Fruit fly (Drosophila melanogaster) whole organism, prepupa: ENCODE data around the gene PolG2.
A peak's percentile ranks its signal among the peaks of the same experiment; 100 is the strongest.

ENCODE experiments used
- Blimp-1 ChIP-seq: fragments of 200-800 bp; sonication (Bioruptor generic); optimal IDR thresholded peaks from 3 replicates; lab custom pipeline; 2017; ENCODE audit warnings: missing biosample characterization, missing genetic modification characterization, mild to moderate bottlenecking, moderate library complexity, missing genetic modification reagents
- CG10669 ChIP-seq: fragments of 200-800 bp; sonication (Bioruptor generic); optimal IDR thresholded peaks from 3 replicates; lab custom pipeline; 2018; ENCODE audit warnings: missing biosample characterization, mild to moderate bottlenecking, missing genetic modification characterization, moderate library complexity
- CG11902 ChIP-seq: fragments of 200-800 bp; sonication (Bioruptor generic); optimal IDR thresholded peaks from 3 replicates; lab custom pipeline; 2016; ENCODE audit warnings: missing biosample characterization, missing genetic modification characterization
- CG15336 ChIP-seq: fragments of 200-800 bp; sonication (Bioruptor generic); IDR thresholded peaks from 2 replicates; pipeline ENCODE4 v1.3.6; 2022; ENCODE audit warnings: missing biosample characterization, missing genetic modification characterization
- CG1621 ChIP-seq: fragments of 200-800 bp; sonication (Bioruptor generic); optimal IDR thresholded peaks from 3 replicates; lab custom pipeline; 2018; ENCODE audit warnings: missing biosample characterization, mild to moderate bottlenecking, missing genetic modification characterization
- CG16779 ChIP-seq: fragments of 200-800 bp; sonication (Bioruptor generic); optimal IDR thresholded peaks from 3 replicates; lab custom pipeline; 2017; ENCODE audit warnings: missing biosample characterization, mild to moderate bottlenecking, missing genetic modification characterization
- CG31627 ChIP-seq: fragments of 200-800 bp; sonication (Bioruptor generic); optimal IDR thresholded peaks from 3 replicates; lab custom pipeline; 2016; ENCODE audit warnings: missing biosample characterization, missing genetic modification characterization
- CG32006 ChIP-seq: fragments of 200-800 bp; sonication (Bioruptor generic); optimal IDR thresholded peaks from 3 replicates; lab custom pipeline; 2017; ENCODE audit warnings: missing biosample characterization, mild to moderate bottlenecking, missing genetic modification characterization
- CG34406 ChIP-seq: fragments of 200-800 bp; sonication (Bioruptor generic); optimal IDR thresholded peaks from 3 replicates; lab custom pipeline; 2016; ENCODE audit warnings: missing biosample characterization, missing genetic modification characterization
- CG4318 ChIP-seq: fragments of 200-800 bp; sonication (Bioruptor generic); optimal IDR thresholded peaks from 3 replicates; lab custom pipeline; 2017; ENCODE audit warnings: missing biosample characterization, mild to moderate bottlenecking, missing genetic modification characterization
- CG6163 ChIP-seq: fragments of 200-800 bp; sonication (Bioruptor generic); IDR thresholded peaks from 3 replicates; pipeline ENCODE4 v1.3.6; 2022; ENCODE audit warnings: missing biosample characterization, missing genetic modification characterization
- CG6276 ChIP-seq: fragments of 200-800 bp; sonication (Bioruptor generic); optimal IDR thresholded peaks from 2 replicates; lab custom pipeline; 2017; ENCODE audit warnings: missing biosample characterization, mild to moderate bottlenecking, missing genetic modification characterization
- CG8119 ChIP-seq: fragments of 200-800 bp; sonication (Bioruptor generic); IDR thresholded peaks from 3 replicates; pipeline ENCODE4 v1.3.6; 2022; ENCODE audit warnings: missing biosample characterization, missing genetic modification characterization
- CG8632 ChIP-seq: fragments of 200-800 bp; sonication (Bioruptor generic); optimal IDR thresholded peaks from 3 replicates; lab custom pipeline; 2016; ENCODE audit warnings: missing biosample characterization, missing genetic modification characterization
- CG9139 ChIP-seq: fragments of 200-800 bp; sonication (Bioruptor generic); optimal IDR thresholded peaks from 3 replicates; lab custom pipeline; 2017; ENCODE audit warnings: missing biosample characterization, mild to moderate bottlenecking, missing genetic modification characterization
- Eip75B ChIP-seq: fragments of 200-800 bp; sonication (Bioruptor generic); optimal IDR thresholded peaks from 3 replicates; lab custom pipeline; 2016; ENCODE audit warnings: missing biosample characterization, missing genetic modification characterization
- Eip78C ChIP-seq: fragments of 200-800 bp; sonication (Bioruptor generic); peaks from one replicate; lab custom pipeline; 2016; ENCODE audit warnings: missing biosample characterization, missing genetic modification characterization
- Eip93F ChIP-seq: fragments of 200-800 bp; sonication (Bioruptor generic); optimal IDR thresholded peaks from 2 replicates; lab custom pipeline; 2016; ENCODE audit warnings: missing biosample characterization, mild to moderate bottlenecking, missing genetic modification characterization
- Ets21C ChIP-seq: fragments of 200-800 bp; sonication (Bioruptor generic); optimal IDR thresholded peaks from 3 replicates; lab custom pipeline; 2016; ENCODE audit warnings: missing biosample characterization, missing genetic modification characterization
- Gug ChIP-seq: fragments of 200-800 bp; sonication (Bioruptor generic); IDR thresholded peaks from 2 replicates; pipeline ENCODE4 v1.3.6; 2022; ENCODE audit warnings: missing biosample characterization, missing genetic modification characterization
- Hr38 ChIP-seq: sonication (Bioruptor generic); optimal IDR thresholded peaks from 2 replicates; lab custom pipeline; 2016; ENCODE audit warnings: missing biosample characterization, missing genetic modification characterization
- Lpt ChIP-seq: fragments of 200-800 bp; sonication (Bioruptor generic); optimal IDR thresholded peaks from 3 replicates; lab custom pipeline; 2016; ENCODE audit warnings: missing biosample characterization, missing genetic modification characterization
- Smox ChIP-seq: fragments of 200-800 bp; sonication (Bioruptor generic); optimal IDR thresholded peaks from 3 replicates; lab custom pipeline; 2016; ENCODE audit warnings: missing biosample characterization, missing genetic modification characterization
- Sox102F ChIP-seq: fragments of 200-800 bp; sonication (Bioruptor generic); optimal IDR thresholded peaks from 2 replicates; lab custom pipeline; 2016; ENCODE audit warnings: missing biosample characterization, mild to moderate bottlenecking, missing genetic modification characterization
- Sox14 ChIP-seq: fragments of 200-800 bp; sonication (Bioruptor generic); optimal IDR thresholded peaks from 3 replicates; lab custom pipeline; 2016; ENCODE audit warnings: missing biosample characterization, missing genetic modification characterization
- Sox15 ChIP-seq: fragments of 200-800 bp; sonication (Bioruptor generic); optimal IDR thresholded peaks from 3 replicates; lab custom pipeline; 2016; ENCODE audit warnings: missing biosample characterization, missing genetic modification characterization
- achi ChIP-seq: fragments of 200-800 bp; sonication (Bioruptor generic); optimal IDR thresholded peaks from 3 replicates; lab custom pipeline; 2016; ENCODE audit warnings: missing biosample characterization, missing genetic modification characterization
- acj6 ChIP-seq: fragments of 200-800 bp; sonication (Bioruptor generic); optimal IDR thresholded peaks from 3 replicates; lab custom pipeline; 2016; ENCODE audit warnings: missing biosample characterization, missing genetic modification characterization
- dac ChIP-seq: fragments of 200-800 bp; sonication (Bioruptor generic); optimal IDR thresholded peaks from 2 replicates; lab custom pipeline; 2017; ENCODE audit warnings: missing biosample characterization, mild to moderate bottlenecking, missing genetic modification characterization
- dsx ChIP-seq: fragments of 200-800 bp; optimal IDR thresholded peaks from 3 replicates; lab custom pipeline; 2019; ENCODE audit warnings: missing biosample characterization, mild to moderate bottlenecking, missing genetic modification characterization, moderate library complexity; ENCODE audit not compliant: poor library complexity, severe bottlenecking
- eg ChIP-seq: fragments of 200-800 bp; sonication (Bioruptor generic); IDR thresholded peaks from 3 replicates; pipeline ENCODE4 v1.3.6; 2022; ENCODE audit warnings: missing biosample characterization, missing genetic modification characterization
- fd85E ChIP-seq: fragments of 200-800 bp; sonication (Bioruptor generic); optimal IDR thresholded peaks from 3 replicates; lab custom pipeline; 2016; ENCODE audit warnings: missing biosample characterization, missing genetic modification characterization
- lz ChIP-seq: fragments of 200-800 bp; sonication (Bioruptor generic); optimal IDR thresholded peaks from 3 replicates; lab custom pipeline; 2016; ENCODE audit warnings: missing biosample characterization, missing genetic modification characterization
- salr ChIP-seq, 2 experiments: fragments of 200-800 bp; sonication (Bioruptor generic); optimal IDR thresholded peaks; 3 replicates each; lab custom pipeline; 2016 to 2018; ENCODE audit warnings: missing biosample characterization in 2 of 2, missing genetic modification characterization in 2 of 2, mild to moderate bottlenecking in 1 of 2
- spab ChIP-seq: fragments of 200-800 bp; sonication (Bioruptor generic); optimal IDR thresholded peaks from 2 replicates; lab custom pipeline; 2017; ENCODE audit warnings: missing biosample characterization, mild to moderate bottlenecking, missing genetic modification characterization, missing genetic modification reagents
- ss ChIP-seq, 2 experiments: fragments of 200-800 bp; sonication (Bioruptor generic); optimal IDR thresholded peaks; 2 replicates in 1 of 2; 3 replicates in 1 of 2; lab custom pipeline; 2017 to 2018; ENCODE audit warnings: mild to moderate bottlenecking in 2 of 2, missing biosample characterization in 2 of 2, missing genetic modification characterization in 2 of 2, moderate library complexity in 1 of 2
- svp ChIP-seq: fragments of 200-800 bp; sonication (Bioruptor generic); peaks from one replicate; lab custom pipeline; 2016; ENCODE audit warnings: missing biosample characterization, missing genetic modification characterization
- topi ChIP-seq: fragments of 200-800 bp; sonication (Bioruptor generic); optimal IDR thresholded peaks from 3 replicates; lab custom pipeline; 2016; ENCODE audit warnings: missing biosample characterization, missing genetic modification characterization
- vri ChIP-seq: fragments of 200-800 bp; sonication (Bioruptor generic); optimal IDR thresholded peaks from 3 replicates; lab custom pipeline; 2016; ENCODE audit warnings: missing biosample characterization, mild to moderate bottlenecking, missing genetic modification characterization

Gene PolG2

DNA sequence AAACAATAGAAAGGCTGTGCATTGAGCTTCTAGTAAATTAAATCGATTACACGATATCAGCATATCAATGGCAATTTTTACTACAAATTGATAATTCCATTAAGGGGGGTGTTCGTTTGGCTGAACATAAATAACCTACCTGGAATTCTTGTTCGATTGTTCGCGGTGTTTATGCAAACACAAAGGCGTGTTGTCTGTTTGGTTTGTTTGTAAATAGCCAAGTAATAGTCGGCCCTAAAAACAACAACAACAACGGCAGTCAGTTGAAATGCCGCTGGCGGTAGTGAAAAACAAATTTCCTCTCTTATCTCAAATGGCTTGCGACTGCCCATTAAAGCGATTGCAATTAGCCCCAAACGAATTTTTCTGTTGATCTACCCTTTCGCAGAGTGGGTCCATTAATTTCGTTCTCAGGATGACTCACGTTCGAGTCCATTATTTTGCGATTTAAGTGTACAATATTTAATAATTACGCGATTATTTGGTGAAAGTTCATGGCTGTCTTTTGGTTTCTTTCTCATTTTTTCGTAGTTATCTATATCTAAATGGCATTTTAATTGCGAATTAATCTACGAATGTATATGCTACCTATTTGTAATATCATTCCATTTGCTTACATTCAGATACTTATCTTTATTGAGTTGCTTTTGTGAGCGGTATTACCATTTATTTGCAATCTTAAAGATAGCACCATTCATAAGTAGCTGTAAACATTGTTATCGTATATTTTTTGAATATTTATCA is 5.9 kb upstream of the PolG2 start (continued):
- no peak for TF ChIP-seq CG10669 (GFP tag; lab: Kevin White, UChicago)
- TF ChIP-seq Gug (GFP tag; lab: Robert Waterston, UW): no peak
- no peak for TF ChIP-seq CG4318 (GFP tag; lab: Kevin White, UChicago)
- no peak for TF ChIP-seq eg (GFP tag; lab: Robert Waterston, UW)
- TF ChIP-seq dac (GFP tag; lab: Kevin White, UChicago): no peak

DNA sequence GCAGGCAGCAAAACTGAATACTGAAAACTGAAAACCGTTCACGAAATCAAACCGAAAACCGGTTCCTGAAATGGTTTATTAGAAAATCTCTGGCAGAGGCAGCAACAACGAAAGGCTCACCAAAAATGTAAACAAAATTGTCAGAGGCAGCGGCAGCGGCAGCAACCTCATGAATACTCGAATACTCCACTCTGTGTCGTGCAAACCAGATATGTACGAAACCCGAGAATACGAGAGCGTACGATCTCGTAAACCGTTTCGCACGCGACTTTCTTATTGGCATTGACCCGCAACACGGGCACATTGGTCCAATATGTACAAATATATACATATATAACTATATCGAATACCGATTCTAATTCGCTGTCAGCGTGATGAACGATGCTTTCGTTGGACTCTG is 4.7 kb upstream of the PolG2 start:
- no peak for TF ChIP-seq CG32006 (GFP tag; lab: Kevin White, UChicago)
- peak; percentile 16 for TF ChIP-seq vri (GFP tag; lab: Kevin White, UChicago)
- TF ChIP-seq Ets21C: no peak
- TF ChIP-seq CG4318 (GFP tag; lab: Kevin White, UChicago): no peak
- TF ChIP-seq svp (GFP tag; lab: Kevin White, UChicago): peak; percentile 92
- TF ChIP-seq CG10669 (GFP tag; lab: Kevin White, UChicago): no peak
- no peak for TF ChIP-seq CG31627 (GFP tag; lab: Kevin White, UChicago)
- peak; percentile 20 for TF ChIP-seq Lpt (GFP tag; lab: Kevin White, UChicago)
- peak in 1 of 2 experiments; percentile 60 for TF ChIP-seq ss (GFP tag; optimal IDR thresholded peaks at IDR 0.05; lab: Kevin White, UChicago)
- TF ChIP-seq Blimp-1 (GFP tag; lab: Kevin White, UChicago): peak; percentile 29
- no peak for TF ChIP-seq salr (GFP tag; optimal IDR thresholded peaks at IDR 0.05; lab: Kevin White, UChicago)
- peak; percentile 4 for TF ChIP-seq topi (GFP tag; lab: Kevin White, UChicago)
- TF ChIP-seq Eip75B (GFP tag; lab: Kevin White, UChicago): no peak
- TF ChIP-seq Sox14: no peak
- 0 out of 3 replicates have a peak, but pooled peaks have one; percentile 35 for TF ChIP-seq CG6163 (GFP tag; lab: Robert Waterston, UW)
- no peak for TF ChIP-seq CG8632 (GFP tag; lab: Kevin White, UChicago)
- TF ChIP-seq Eip78C (GFP tag; lab: Kevin White, UChicago): peak; percentile 79

DNA sequence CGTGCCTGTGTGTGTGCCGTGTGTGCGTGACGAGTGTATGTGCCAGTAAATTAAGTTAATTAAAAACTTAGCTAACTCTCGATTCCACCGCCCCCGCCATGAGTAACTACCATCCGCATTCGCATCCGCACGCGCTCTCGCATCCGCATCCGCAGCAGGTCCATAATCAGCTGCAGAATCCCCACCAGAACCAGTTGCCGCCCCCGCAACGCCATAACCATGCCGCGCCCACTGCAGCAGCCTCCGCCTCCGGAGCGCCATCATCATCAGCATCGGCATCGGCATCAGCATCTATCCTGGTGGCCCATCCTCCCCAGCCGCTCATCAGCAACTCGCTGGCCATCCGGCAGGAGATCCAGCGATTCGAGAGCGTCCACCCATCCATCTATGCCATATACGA is 3.1 kb upstream of the PolG2 start:
- 0 out of 3 replicates have a peak, but pooled peaks have one; percentile 19 for TF ChIP-seq eg (GFP tag; lab: Robert Waterston, UW)
- no peak for TF ChIP-seq CG8632 (GFP tag; lab: Kevin White, UChicago)
- TF ChIP-seq, all 60 proteins: peak for 1

DNA sequence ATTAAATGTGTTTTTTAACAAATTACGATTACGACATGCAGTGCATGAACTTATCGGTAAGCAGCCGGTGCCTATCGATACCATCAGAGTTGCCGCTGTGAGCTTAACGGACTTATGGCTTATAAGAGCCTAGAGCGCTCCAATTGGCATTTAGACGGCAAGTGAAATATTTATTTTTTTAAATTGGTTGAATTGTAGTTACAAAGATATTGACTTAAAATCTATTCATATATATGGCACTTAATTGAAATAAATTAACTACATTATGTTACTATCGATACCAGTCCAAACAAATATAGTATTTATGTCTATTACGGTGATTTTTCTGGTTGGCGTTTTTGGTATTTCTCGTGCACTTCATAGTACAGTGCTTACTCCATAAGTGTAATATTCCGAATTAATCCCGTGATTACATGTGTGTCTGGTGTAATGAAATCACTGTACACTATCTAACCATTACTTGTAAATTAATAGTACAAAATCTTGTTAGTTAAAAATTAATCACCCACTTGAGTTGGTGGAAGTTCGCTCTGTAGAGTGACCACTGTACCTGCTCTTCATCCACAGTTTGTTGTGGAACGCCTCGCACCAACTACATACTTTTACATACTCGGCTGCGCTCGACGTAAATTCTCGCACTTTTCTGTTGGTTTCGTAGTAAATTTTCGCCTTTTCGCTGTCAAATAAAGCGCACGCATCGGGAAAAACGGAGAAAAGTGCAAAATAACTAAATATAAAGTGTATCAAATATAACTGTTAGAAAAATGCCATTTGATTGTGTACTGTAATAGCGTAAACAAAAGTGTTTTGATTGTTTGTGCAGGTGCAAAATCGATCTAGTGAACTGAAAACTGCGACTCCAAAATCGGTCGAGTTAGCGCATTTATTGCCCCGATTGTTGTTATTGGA is 2.4 kb upstream of the PolG2 start, which contains the start of the genes mRpS23 and CenG1A:
Gene mRpS23, minus strand, starts transcription at position 71 of the 909 bp plus-strand sequence.
Gene CenG1A, plus strand, starts transcription at position 563 of the 909 bp plus-strand sequence.
- TF ChIP-seq Ets21C (peak; percentile 100), spab (peak; percentile 100), CG11902 (peak; percentile 99), Sox102F (GFP tag; lab: Kevin White, UChicago) (peak; percentile 100), CG6276 (GFP tag; lab: Kevin White, UChicago) (peak; percentile 100), CG34406 (GFP tag; lab: Kevin White, UChicago) (peak; percentile 100), CG16779 (tag; lab: Kevin White, UChicago) (peak; percentile 99), CG1621 (tag; lab: Kevin White, UChicago) (peak; percentile 100), svp (GFP tag; lab: Kevin White, UChicago) (peak; percentile 100), Hr38 (GFP tag; lab: Kevin White, UChicago) (peak; percentile 100), salr (GFP tag; optimal IDR thresholded peaks at IDR 0.05; lab: Kevin White, UChicago) (peak; percentile 100), dsx (peak; percentile 99), lz (GFP tag; lab: Kevin White, UChicago) (peak; percentile 100), fd85E (GFP tag; lab: Kevin White, UChicago) (peak; percentile 99), topi (GFP tag; lab: Kevin White, UChicago) (peak; percentile 100), CG6163 (GFP tag; lab: Robert Waterston, UW) (peak; percentile 100), Sox15 (GFP tag; lab: Kevin White, UChicago) (peak; percentile 100), Sox14 (peak; percentile 100), Eip75B (GFP tag; lab: Kevin White, UChicago) (peak; percentile 100), Smox (GFP tag; lab: Kevin White, UChicago) (peak; percentile 100), CG4318 (GFP tag; lab: Kevin White, UChicago) (peak; percentile 100), achi (GFP tag; lab: Kevin White, UChicago) (peak; percentile 99), CG31627 (GFP tag; lab: Kevin White, UChicago) (peak; percentile 100), Gug (GFP tag; lab: Robert Waterston, UW) (peak; percentile 100), Eip93F (GFP tag; lab: Kevin White, UChicago) (peak; percentile 100), ss (GFP tag; optimal IDR thresholded peaks at IDR 0.05; lab: Kevin White, UChicago) (peak; percentile 100), CG9139 (GFP tag; lab: Kevin White, UChicago) (peak; percentile 99), acj6 (GFP tag; lab: Kevin White, UChicago) (peak; percentile 100), CG15336 (GFP tag; lab: Robert Waterston, UW) (peak; percentile 100), CG8119 (GFP tag; lab: Robert Waterston, UW) (peak; percentile 100)
